Worm (Caenorhabditis elegans): ENCODE results near the gene nduv-2.

nduv-2 gene

ce11 chrV:13580696-13581095, 44.7 kb downstream of the nduv-2 start, which contains the start of gene C50B8.5 (continued):
- no peak for TF ChIP-seq dmd-8 (GFP tag; IDR thresholded peaks at IDR 0.05)
- TF ChIP-seq saeg-2 (GFP tag; IDR thresholded peaks at IDR 0.05) = no peak
- no peak for TF ChIP-seq snpc-1.2 (GFP tag; IDR thresholded peaks at IDR 0.05)
- TF ChIP-seq fos-1 (tag; optimal IDR thresholded peaks at IDR 0.05) = no peak
- TF ChIP-seq unc-130 (GFP tag; optimal IDR thresholded peaks at IDR 0.05) = no peak
- no peak for TF ChIP-seq nhr-48 (tag; optimal IDR thresholded peaks at IDR 0.05)
- no peak for TF ChIP-seq ceh-82 (tag; optimal IDR thresholded peaks at IDR 0.05)
- TF ChIP-seq spr-1 (tag; optimal IDR thresholded peaks at IDR 0.05) = no peak
- no peak for TF ChIP-seq nhr-25 (tag; optimal IDR thresholded peaks at IDR 0.05; ENCODE audit: borderline replicate concordance, insufficient read depth)
- no peak for TF ChIP-seq nhr-237 (tag; optimal IDR thresholded peaks at IDR 0.05)
- no peak for TF ChIP-seq ama-1 (optimal IDR thresholded peaks at IDR 0.05)
- TF ChIP-seq fkh-10 (GFP tag; optimal IDR thresholded peaks at IDR 0.05) = no peak
- TF ChIP-seq madf-9 (GFP tag; conservative IDR thresholded peaks at IDR 0.05) = no peak
- peak; percentile 8; the same call in 1 of the 2 replicates for TF ChIP-seq dmd-6 (GFP tag; IDR thresholded peaks at IDR 0.05)
- peak; percentile 8 for TF ChIP-seq mep-1 (tag; optimal IDR thresholded peaks at IDR 0.05)
- TF ChIP-seq R02D3.7 (tag; optimal IDR thresholded peaks at IDR 0.05) = no peak
- no peak for TF ChIP-seq php-3 (GFP tag; IDR thresholded peaks at IDR 0.05)
- TF ChIP-seq zfp-2 (tag; optimal IDR thresholded peaks at IDR 0.05) = no peak
- no peak for TF ChIP-seq mdt-29 (GFP tag; IDR thresholded peaks at IDR 0.05)
- no peak for TF ChIP-seq unc-39 (tag; optimal IDR thresholded peaks at IDR 0.05)
- no peak for TF ChIP-seq zip-2 (tag; optimal IDR thresholded peaks at IDR 0.05)
- no peak for TF ChIP-seq Y75B8A.6 (GFP tag; IDR thresholded peaks at IDR 0.05)
- TF ChIP-seq daf-12 (tag; optimal IDR thresholded peaks at IDR 0.05) = no peak
- no peak for TF ChIP-seq nhr-76 (tag; optimal IDR thresholded peaks at IDR 0.05)
- no peak for TF ChIP-seq hlh-30 (tag; optimal IDR thresholded peaks at IDR 0.05; ENCODE audit: insufficient read depth)
- TF ChIP-seq duxl-1 (tag; optimal IDR thresholded peaks at IDR 0.05; ENCODE audit: poor library complexity) = peak; percentile 0
- no peak for TF ChIP-seq zip-11 (GFP tag; IDR thresholded peaks at IDR 0.05)
- no peak for TF ChIP-seq egl-27 (tag; optimal IDR thresholded peaks at IDR 0.05)
- TF ChIP-seq lin-38 (GFP tag; IDR thresholded peaks at IDR 0.05) = no peak
- peak; percentile 63 for TF ChIP-seq pqm-1 (tag; optimal IDR thresholded peaks at IDR 0.05)
- TF ChIP-seq mxl-3 (GFP tag; optimal IDR thresholded peaks at IDR 0.05) = no peak
- no peak for TF ChIP-seq mxl-2 (GFP tag; conservative IDR thresholded peaks at IDR 0.05)
- TF ChIP-seq daf-19 (GFP tag; conservative IDR thresholded peaks at IDR 0.05) = no peak
- no peak for TF ChIP-seq ztf-11 (tag; optimal IDR thresholded peaks at IDR 0.05)
- no peak for TF ChIP-seq pha-4 (GFP tag; IDR thresholded peaks at IDR 0.05)
- no peak for TF ChIP-seq pha-4 (tag; optimal IDR thresholded peaks at IDR 0.05)
- no peak for TF ChIP-seq F49E8.2 (tag; optimal IDR thresholded peaks at IDR 0.05; ENCODE audit: borderline replicate concordance)
- no peak for TF ChIP-seq madf-5 (GFP tag; IDR thresholded peaks at IDR 0.05)
- TF ChIP-seq nhr-6 (tag; optimal IDR thresholded peaks at IDR 0.05) = peak; percentile 88
- no peak for TF ChIP-seq ZK546.5 (tag; optimal IDR thresholded peaks at IDR 0.05)
- no peak for TF ChIP-seq hif-1 (tag; optimal IDR thresholded peaks at IDR 0.05)
- TF ChIP-seq lsy-2 (tag; optimal IDR thresholded peaks at IDR 0.05) = no peak

DNA sequence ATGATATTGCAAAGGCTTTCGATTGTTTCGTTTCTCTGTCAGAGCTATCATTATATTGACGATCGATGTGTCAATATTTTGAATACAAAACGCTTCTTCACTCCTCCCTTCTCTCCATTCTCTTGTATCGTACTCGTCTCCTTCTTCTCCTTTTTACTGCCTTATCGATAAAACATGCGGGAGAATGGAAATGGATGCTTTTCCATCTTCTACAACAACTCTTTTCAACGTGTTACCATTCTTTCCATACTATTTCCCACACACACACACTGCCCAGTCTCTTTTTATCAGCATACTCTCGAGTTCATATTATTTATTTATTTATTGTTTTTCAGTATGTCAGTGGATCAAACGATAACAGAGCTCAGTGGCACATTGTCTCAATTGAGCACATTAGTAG, 46.7 kb downstream of the nduv-2 start, which contains the start of gene C50B8.6:
C50B8.6 (plus strand) TSS at position 336 of the 400 bp plus-strand sequence.
- TF ChIP-seq unc-62 (GFP tag; optimal IDR thresholded peaks at IDR 0.05 in 1 of 2) = peak in 1 of 2 experiments; percentile 64
- TF ChIP-seq unc-62 (tag; optimal IDR thresholded peaks at IDR 0.05) = no peak
- no peak for TF ChIP-seq ama-1 (optimal IDR thresholded peaks at IDR 0.05)
- no peak for TF ChIP-seq mdl-1 (tag; optimal IDR thresholded peaks at IDR 0.05)
- TF ChIP-seq hif-1 (tag; optimal IDR thresholded peaks at IDR 0.05) = no peak
- no peak for TF ChIP-seq nhr-111 (GFP tag; optimal IDR thresholded peaks at IDR 0.05)
- TF ChIP-seq ceh-32 (tag; optimal IDR thresholded peaks at IDR 0.05; ENCODE audit: poor library complexity) = no peak
- no peak for TF ChIP-seq zip-11 (GFP tag; IDR thresholded peaks at IDR 0.05)
- TF ChIP-seq dmd-6 (GFP tag; IDR thresholded peaks at IDR 0.05) = peak; percentile 41; the same call in 1 of the 2 replicates
- TF ChIP-seq jun-1 (tag; optimal IDR thresholded peaks at IDR 0.05) = no peak
- TF ChIP-seq hlh-11 (tag; optimal IDR thresholded peaks at IDR 0.05) = peak; percentile 36
- TF ChIP-seq dve-1 (tag; optimal IDR thresholded peaks at IDR 0.05; ENCODE audit: insufficient read depth) = peak; percentile 34
- TF ChIP-seq php-3 (GFP tag; IDR thresholded peaks at IDR 0.05) = no peak
- TF ChIP-seq F44E2.7 (GFP tag; IDR thresholded peaks at IDR 0.05) = no peak
- TF ChIP-seq ces-1 (GFP tag; optimal IDR thresholded peaks at IDR 0.05) = no peak
- TF ChIP-seq ceh-82 (tag; optimal IDR thresholded peaks at IDR 0.05) = no peak
- TF ChIP-seq pqm-1 (tag; optimal IDR thresholded peaks at IDR 0.05) = peak; percentile 91
- TF ChIP-seq nhr-28 (tag; optimal IDR thresholded peaks at IDR 0.05) = peak; percentile 50
- TF ChIP-seq mxl-3 (GFP tag; optimal IDR thresholded peaks at IDR 0.05) = peak; percentile 26

Data from whole organism, L4 larva.